Worm (Caenorhabditis elegans): ENCODE data around the gene sft-1.

The sft-1 gene

ce11 chrIII:3086471-3086870 lies at the start of gene sft-1:
TSS of gene sft-1 (plus strand) at chrIII:3086671.
- TF ChIP-seq snu-23 (GFP tag; optimal IDR thresholded peaks at IDR 0.05) (no peak), pax-3 (tag; optimal IDR thresholded peaks at IDR 0.05) (no peak), efl-1 (optimal IDR thresholded peaks at IDR 0.05) (no peak), efl-1 (GFP tag; optimal IDR thresholded peaks at IDR 0.05 in 1 of 2) (peak in 1 of 2 experiments; percentile 51), mdl-1 (tag; optimal IDR thresholded peaks at IDR 0.05) (no peak), lin-14 (GFP tag; optimal IDR thresholded peaks at IDR 0.05) (no peak), fkh-4 (tag; optimal IDR thresholded peaks at IDR 0.05; ENCODE audit: borderline replicate concordance) (no peak), lsy-2 (tag; optimal IDR thresholded peaks at IDR 0.05) (no peak), unc-86 (tag; optimal IDR thresholded peaks at IDR 0.05) (no peak)

ce11 chrIII:3037346-3037745 lies 49.1 kb upstream of the sft-1 start:
- peak; percentile 29 for TF ChIP-seq elt-2 (tag; optimal IDR thresholded peaks at IDR 0.05)
- peak; percentile 74 to 81 for TF ChIP-seq lin-35 (GFP tag; optimal IDR thresholded peaks at IDR 0.05)
- no peak for TF ChIP-seq egl-27 (tag; optimal IDR thresholded peaks at IDR 0.05)
- no peak for TF ChIP-seq sox-4 (tag; optimal IDR thresholded peaks at IDR 0.05)
- TF ChIP-seq pag-3 (tag; optimal IDR thresholded peaks at IDR 0.05; ENCODE audit: borderline replicate concordance, insufficient read depth) = no peak
- TF ChIP-seq ceh-82 (tag; optimal IDR thresholded peaks at IDR 0.05) = peak in 2 of 3 experiments; percentile 25 to 61
- no peak for TF ChIP-seq fkh-10 (GFP tag; optimal IDR thresholded peaks at IDR 0.05)
- no peak for TF ChIP-seq Y116A8C.19 (tag; optimal IDR thresholded peaks at IDR 0.05; ENCODE audit: borderline replicate concordance)
- no peak for TF ChIP-seq zip-4 (GFP tag; optimal IDR thresholded peaks at IDR 0.05)
- peak; percentile 46 for TF ChIP-seq swsn-7 (tag; optimal IDR thresholded peaks at IDR 0.05)
- no peak for TF ChIP-seq ceh-8 (GFP tag; optimal IDR thresholded peaks at IDR 0.05)
- no peak for TF ChIP-seq nhr-12 (tag; optimal IDR thresholded peaks at IDR 0.05)
- TF ChIP-seq ztf-11 (tag; optimal IDR thresholded peaks at IDR 0.05) = peak in 1 of 2 experiments; percentile 15
- TF ChIP-seq lin-14 (GFP tag; optimal IDR thresholded peaks at IDR 0.05) = peak; percentile 92
- no peak for TF ChIP-seq aly-2 (tag; optimal IDR thresholded peaks at IDR 0.05)
- TF ChIP-seq lin-15B (tag; optimal IDR thresholded peaks at IDR 0.05) = peak; percentile 20
- TF ChIP-seq lin-13 (GFP tag; optimal IDR thresholded peaks at IDR 0.05) = peak; percentile 40
- peak; percentile 42 for TF ChIP-seq xbp-1 (tag; optimal IDR thresholded peaks at IDR 0.05)
- TF ChIP-seq nhr-71 (tag; optimal IDR thresholded peaks at IDR 0.05) = peak; percentile 82
- TF ChIP-seq fkh-8 (tag; optimal IDR thresholded peaks at IDR 0.05) = peak; percentile 29
- no peak for TF ChIP-seq mef-2 (tag; optimal IDR thresholded peaks at IDR 0.05)
- 0 out of 2 replicates have a peak, but pooled peaks have one; percentile 27 for TF ChIP-seq grh-1 (GFP tag; IDR thresholded peaks at IDR 0.05)
- no peak for TF ChIP-seq unc-62 (GFP tag; optimal IDR thresholded peaks at IDR 0.05)
- TF ChIP-seq efl-1 (optimal IDR thresholded peaks at IDR 0.05) = peak; percentile 63 to 70
- peak; percentile 75 to 92 for TF ChIP-seq efl-1 (GFP tag; optimal IDR thresholded peaks at IDR 0.05 in 1 of 2)
- no peak for TF ChIP-seq sptf-1 (tag; optimal IDR thresholded peaks at IDR 0.05)
- TF ChIP-seq tbx-2 (tag; optimal IDR thresholded peaks at IDR 0.05) = peak; percentile 50
- no peak for TF ChIP-seq nhr-237 (tag; optimal IDR thresholded peaks at IDR 0.05)
- no peak for TF ChIP-seq aha-1 (tag; optimal IDR thresholded peaks at IDR 0.05)
- peak; percentile 94 for TF ChIP-seq nhr-85 (tag)
- peak; percentile 11 for TF ChIP-seq snpc-4 (tag; optimal IDR thresholded peaks at IDR 0.05)
- TF ChIP-seq sup-37 (GFP tag; optimal IDR thresholded peaks at IDR 0.05) = no peak
- no peak for TF ChIP-seq alr-1 (tag; optimal IDR thresholded peaks at IDR 0.05; ENCODE audit: borderline replicate concordance)
- TF ChIP-seq C16A3.4 (tag; optimal IDR thresholded peaks at IDR 0.05) = peak; percentile 60
- TF ChIP-seq jun-1 (tag; optimal IDR thresholded peaks at IDR 0.05) = no peak
- peak; percentile 26 for TF ChIP-seq pax-3 (tag; optimal IDR thresholded peaks at IDR 0.05)
- TF ChIP-seq nhr-90 (tag; optimal IDR thresholded peaks at IDR 0.05; ENCODE audit: poor library complexity) = peak; percentile 39
- TF ChIP-seq unc-86 (tag; optimal IDR thresholded peaks at IDR 0.05) = peak; percentile 52
- TF ChIP-seq fos-1 (tag; optimal IDR thresholded peaks at IDR 0.05) = peak; percentile 16
- peak; percentile 42 for TF ChIP-seq egl-13 (tag; optimal IDR thresholded peaks at IDR 0.05)
- peak; percentile 60 to 73 (median 62) for TF ChIP-seq dpl-1 (GFP tag; optimal IDR thresholded peaks at IDR 0.05)
- peak; percentile 7; the same call in 1 of the 2 replicates for TF ChIP-seq mab-9 (GFP tag; IDR thresholded peaks at IDR 0.05)
- peak; percentile 28 for TF ChIP-seq mep-1 (tag; optimal IDR thresholded peaks at IDR 0.05)
- peak; percentile 73 for TF ChIP-seq nhr-20 (tag; optimal IDR thresholded peaks at IDR 0.05)
- TF ChIP-seq hpl-2 (GFP tag; optimal IDR thresholded peaks at IDR 0.05) = no peak
- no peak for TF ChIP-seq unc-130 (tag; optimal IDR thresholded peaks at IDR 0.05)

Data from whole organism, L1 larva.